Fruit fly (Drosophila melanogaster): Measurements from ENCODE around the gene Prosbeta3.

DNA sequence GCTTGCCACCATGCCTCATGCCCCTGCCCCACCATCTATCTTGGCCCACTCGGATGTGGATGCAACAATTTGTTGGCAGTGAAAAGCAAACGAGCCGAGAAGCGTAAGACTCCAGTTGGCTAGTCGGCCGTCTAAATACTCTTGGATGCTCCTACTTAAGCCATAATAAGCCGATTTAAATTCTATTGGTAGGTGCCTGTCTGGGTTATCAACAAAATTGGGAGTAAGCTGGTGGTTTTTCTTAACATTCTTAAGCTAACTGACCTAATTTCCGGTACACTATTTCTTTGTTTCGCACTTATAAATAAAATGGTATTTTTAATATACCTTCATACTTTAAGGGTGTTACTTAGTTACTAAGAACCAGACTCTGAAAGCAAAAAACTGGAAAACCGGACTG lies 48.3 kb downstream of the Prosbeta3 start:
- TF ChIP-seq CTCF (optimal IDR thresholded peaks at IDR 0.05) (no peak), CG8478 (optimal IDR thresholded peaks at IDR 0.05) (no peak)

Data from S2 (cell line).